Worm (Caenorhabditis elegans) whole organism, early embryonic: Measurements from ENCODE around the gene mtm-9.

ENCODE experiments used
- B0310.2 ChIP-seq: sonication (generic microtip); optimal IDR thresholded peaks from 2 replicates; lab custom pipeline; 2016; ENCODE audit warnings: mild to moderate bottlenecking, missing genetic modification characterization, missing compliant biosample characterization
- ama-1 ChIP-seq: fragments of 150-350 bp; optimal IDR thresholded peaks from 2 replicates; lab custom pipeline; 2014
- hmg-4 ChIP-seq: fragments of 200-800 bp; sonication (Bioruptor generic); optimal IDR thresholded peaks from 2 replicates; lab custom pipeline; 2018; ENCODE audit warnings: mild to moderate bottlenecking, missing genetic modification characterization, missing compliant biosample characterization
- hnd-1 ChIP-seq: sonication (generic microtip); optimal IDR thresholded peaks from 2 replicates; lab custom pipeline; 2016; ENCODE audit warnings: missing genetic modification characterization, missing compliant biosample characterization
- pes-1 ChIP-seq: fragments of 200-800 bp; sonication (Bioruptor generic); IDR thresholded peaks from 2 replicates; pipeline ENCODE4 v1.3.6; 2022; ENCODE audit warnings: missing genetic modification reagents, missing genetic modification characterization, missing compliant biosample characterization
- sea-1 ChIP-seq: fragments of 200-800 bp; sonication (Bioruptor generic); conservative IDR thresholded peaks from 2 replicates; pipeline ENCODE4 v1.3.6; 2022; ENCODE audit warnings: missing genetic modification characterization, missing compliant biosample characterization
- tra-4 ChIP-seq: sonication (generic microtip); optimal IDR thresholded peaks from 2 replicates; lab custom pipeline; 2017; ENCODE audit warnings: missing genetic modification characterization, missing compliant biosample characterization

DNA sequence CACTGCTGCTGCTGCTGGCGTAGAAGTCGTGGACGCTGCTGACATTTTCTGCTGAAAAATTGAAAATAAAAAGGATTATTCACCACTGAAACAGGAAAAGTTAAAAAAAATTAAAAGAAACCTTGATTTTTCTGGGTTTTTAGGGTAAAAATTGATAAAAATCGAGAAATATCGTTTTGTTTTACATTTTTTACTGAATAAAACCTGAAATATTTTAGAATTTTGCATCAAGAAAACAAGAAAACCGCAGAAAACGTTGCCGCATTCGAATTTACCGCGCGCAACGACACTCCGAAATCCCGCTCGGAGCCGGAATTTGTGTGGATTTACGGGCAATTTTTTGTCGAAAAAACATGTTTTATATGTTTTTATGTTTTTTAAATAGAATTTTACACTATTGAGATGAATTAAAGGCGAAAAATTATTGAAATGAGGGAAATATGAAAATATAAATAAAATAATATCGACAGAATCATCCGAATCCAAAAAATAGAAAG lies 16.1 kb downstream of the mtm-9 start, which contains the start of gene chk-1:
- TF ChIP-seq tra-4 (no peak), hnd-1 (tag; lab: Kevin White, UChicago) (no peak), hmg-4 (GFP tag; lab: Kevin White, UChicago) (no peak), sea-1 (GFP tag; lab: Robert Waterston, UW) (no peak), pes-1 (GFP tag; lab: Robert Waterston, UW) (no peak), ama-1 (lab: Kevin White, UChicago) (no peak), B0310.2 (tag; lab: Kevin White, UChicago) (no peak)
